Worm (Caenorhabditis elegans) whole organism, late embryonic: Measurements from ENCODE around the gene ZK1236.5.

Experiments used
- ceh-45 ChIP-seq: fragments of 200-800 bp; sonication (Bioruptor generic); IDR thresholded peaks from 2 replicates; pipeline ENCODE4 v1.3.6; 2022; ENCODE audit warnings: missing genetic modification reagents, missing genetic modification characterization, missing compliant biosample characterization
- dve-1 ChIP-seq: sonication (generic microtip); optimal IDR thresholded peaks from 2 replicates; lab custom pipeline; 2017; ENCODE audit warnings: antibody characterized with exemption, mild to moderate bottlenecking, missing genetic modification characterization, missing compliant biosample characterization
- eyg-1 ChIP-seq: sonication (generic microtip); optimal IDR thresholded peaks from 2 replicates; lab custom pipeline; 2016; ENCODE audit warnings: missing genotype, missing genetic modification characterization, missing compliant biosample characterization
- fkh-10 ChIP-seq: fragments of 150-350 bp; optimal IDR thresholded peaks from 2 replicates; lab custom pipeline; 2014; ENCODE audit warnings: missing biosample characterization, missing genetic modification reagents, missing genetic modification characterization
- lin-11 ChIP-seq: fragments of 200-800 bp; sonication (Bioruptor generic); optimal IDR thresholded peaks from 2 replicates; lab custom pipeline; 2018; ENCODE audit warnings: mild to moderate bottlenecking, missing genetic modification characterization, missing compliant biosample characterization
- nfya-1 ChIP-seq: sonication (generic microtip); optimal IDR thresholded peaks from 2 replicates; lab custom pipeline; 2017; ENCODE audit warnings: missing genetic modification characterization, mild to moderate bottlenecking, missing compliant biosample characterization, antibody characterized with exemption, moderate library complexity
- pqm-1 ChIP-seq: sonication (generic microtip); optimal IDR thresholded peaks from 2 replicates; lab custom pipeline; 2016; ENCODE audit warnings: missing genetic modification characterization, missing compliant biosample characterization
- sdc-2 ChIP-seq: sonication (generic microtip); optimal IDR thresholded peaks from 2 replicates; lab custom pipeline; 2016; ENCODE audit warnings: missing genotype, missing genetic modification characterization, missing compliant biosample characterization

- no peak for TF ChIP-seq eyg-1 (tag; lab: Kevin White, UChicago)
- TF ChIP-seq fkh-10 (GFP tag; lab: Kevin White, UChicago), result no peak
- TF ChIP-seq ceh-45, result no peak
- no peak for TF ChIP-seq dve-1 (tag; lab: Kevin White, UChicago)
- no peak for TF ChIP-seq lin-11
- TF ChIP-seq sdc-2 (tag; lab: Kevin White, UChicago), result no peak
- no peak for TF ChIP-seq pqm-1 (tag; lab: Kevin White, UChicago)
- TF ChIP-seq nfya-1 (tag; lab: Kevin White, UChicago), result no peak
Observed at ce11 chrIII:8446534-8446933, 14.5 kb upstream of the ZK1236.5 start, which contains the start of gene hsp-110.
